Worm (Caenorhabditis elegans): Measurements from ENCODE around the gene C27A7.5.

DNA sequence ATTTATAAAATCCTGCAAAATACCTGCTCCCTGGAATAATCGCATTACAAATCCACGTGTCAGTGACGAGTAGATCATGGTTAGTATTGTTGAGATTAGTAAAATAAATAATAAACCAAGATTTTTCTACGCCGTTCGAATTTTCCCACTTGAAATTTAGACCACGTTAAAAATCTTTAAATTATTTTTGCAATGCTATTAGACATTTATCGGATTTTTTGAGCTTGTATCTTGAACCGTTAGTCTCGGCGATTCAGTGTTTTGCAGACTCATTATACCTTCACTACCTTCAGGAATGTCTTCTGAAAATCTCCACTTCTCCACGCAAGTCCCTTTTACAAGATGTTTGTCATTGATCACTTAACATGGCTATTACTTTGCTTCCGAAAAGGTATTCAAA, at the start of gene C27A7.5:
- no peak for TF ChIP-seq nhr-12 (tag; optimal IDR thresholded peaks at IDR 0.05)
- TF ChIP-seq ztf-4 (tag; optimal IDR thresholded peaks at IDR 0.05) = no peak
- no peak for TF ChIP-seq skn-1 (tag; optimal IDR thresholded peaks at IDR 0.05)
- TF ChIP-seq fos-1 (tag; optimal IDR thresholded peaks at IDR 0.05) = no peak
- TF ChIP-seq nhr-11 (tag; optimal IDR thresholded peaks at IDR 0.05) = no peak
- no peak for TF ChIP-seq nhr-237 (tag; optimal IDR thresholded peaks at IDR 0.05)
- no peak for TF ChIP-seq blmp-1 (tag; optimal IDR thresholded peaks at IDR 0.05; ENCODE audit: insufficient read depth)
- no peak for TF ChIP-seq mdl-1 (tag; optimal IDR thresholded peaks at IDR 0.05)
- no peak for TF ChIP-seq elt-3 (tag; optimal IDR thresholded peaks at IDR 0.05)
- no peak for TF ChIP-seq unc-62 (GFP tag; optimal IDR thresholded peaks at IDR 0.05)
- TF ChIP-seq ama-1 (optimal IDR thresholded peaks at IDR 0.05) = no peak
- TF ChIP-seq lin-39 (tag; optimal IDR thresholded peaks at IDR 0.05) = no peak
- no peak for TF ChIP-seq F13H6.1 (tag; optimal IDR thresholded peaks at IDR 0.05)

All from whole organism, L2 larva.